Fruit fly (Drosophila melanogaster) whole organism, embryonic: ENCODE results near the gene AstA-R1.

Experiments used
- B-H2 ChIP-seq: fragments of 200-800 bp; sonication (Bioruptor generic); optimal IDR thresholded peaks from 2 replicates; lab custom pipeline; 2018; ENCODE audit warnings: missing biosample characterization, mild to moderate bottlenecking, missing genetic modification characterization
- BtbVII ChIP-seq: fragments of 200-800 bp; sonication (Bioruptor generic); optimal IDR thresholded peaks from 3 replicates; lab custom pipeline; 2017; ENCODE audit warnings: missing biosample characterization, mild to moderate bottlenecking, missing genetic modification characterization
- CG10431 ChIP-seq: fragments of 200-800 bp; sonication (Bioruptor generic); optimal IDR thresholded peaks from 3 replicates; lab custom pipeline; 2018; ENCODE audit warnings: missing biosample characterization, mild to moderate bottlenecking, missing genetic modification characterization
- CG11398 ChIP-seq: fragments of 200-800 bp; sonication (Bioruptor generic); optimal IDR thresholded peaks from 2 replicates; lab custom pipeline; 2016; ENCODE audit warnings: missing biosample characterization, missing genetic modification characterization
- CG11560 ChIP-seq: fragments of 200-800 bp; sonication (Bioruptor generic); IDR thresholded peaks from 3 replicates; pipeline ENCODE4 v1.3.6; 2022; ENCODE audit warnings: missing biosample characterization, missing genetic modification characterization
- CG11723 ChIP-seq: fragments of 200-800 bp; sonication (Bioruptor generic); optimal IDR thresholded peaks from 2 replicates; lab custom pipeline; 2017; ENCODE audit warnings: missing biosample characterization, mild to moderate bottlenecking, missing genetic modification characterization
- CG12219 ChIP-seq: fragments of 200-800 bp; sonication (Bioruptor generic); optimal IDR thresholded peaks from 3 replicates; lab custom pipeline; 2018; ENCODE audit warnings: missing biosample characterization, mild to moderate bottlenecking, missing genetic modification characterization
- CG13424 ChIP-seq: fragments of 200-800 bp; sonication (Bioruptor generic); optimal IDR thresholded peaks from 2 replicates; lab custom pipeline; 2019; ENCODE audit warnings: missing biosample characterization, mild to moderate bottlenecking, missing genetic modification characterization, moderate library complexity
- CG15011 ChIP-seq: fragments of 200-800 bp; sonication (Bioruptor generic); optimal IDR thresholded peaks from 3 replicates; lab custom pipeline; 2018; ENCODE audit warnings: missing biosample characterization, mild to moderate bottlenecking, missing genetic modification characterization
- CG15073 ChIP-seq: fragments of 200-800 bp; sonication (Bioruptor generic); optimal IDR thresholded peaks from 2 replicates; lab custom pipeline; 2016; ENCODE audit warnings: missing biosample characterization, missing genetic modification characterization
- CG16813 ChIP-seq: fragments of 200-800 bp; sonication (Bioruptor generic); IDR thresholded peaks from 3 replicates; pipeline ENCODE4 v1.3.6; 2022; ENCODE audit warnings: missing biosample characterization, missing genetic modification characterization; ENCODE audit not compliant: partially characterized antibody
- CG17612 ChIP-seq: fragments of 200-800 bp; sonication (Bioruptor generic); IDR thresholded peaks from 2 replicates; pipeline ENCODE4 v1.3.6; 2022; ENCODE audit warnings: missing biosample characterization, missing genetic modification characterization
- CG1792 ChIP-seq: fragments of 200-800 bp; sonication (Bioruptor generic); optimal IDR thresholded peaks from 2 replicates; lab custom pipeline; 2016; ENCODE audit warnings: missing biosample characterization, missing genetic modification characterization
- CG18262 ChIP-seq: fragments of 200-800 bp; optimal IDR thresholded peaks from 3 replicates; lab custom pipeline; 2019; ENCODE audit warnings: missing biosample characterization, mild to moderate bottlenecking, missing genetic modification characterization, moderate library complexity
- CG2202 ChIP-seq: fragments of 200-800 bp; sonication (Bioruptor generic); optimal IDR thresholded peaks from 2 replicates; lab custom pipeline; 2018; ENCODE audit warnings: missing biosample characterization, mild to moderate bottlenecking, missing genetic modification characterization
- CG31224 ChIP-seq: fragments of 200-800 bp; sonication (Bioruptor generic); IDR thresholded peaks from 2 replicates; pipeline ENCODE4 v1.3.6; 2022; ENCODE audit warnings: missing biosample characterization, missing genetic modification characterization
- CG31388 ChIP-seq: fragments of 200-800 bp; sonication (Bioruptor generic); optimal IDR thresholded peaks from 2 replicates; lab custom pipeline; 2016; ENCODE audit warnings: missing biosample characterization, missing genetic modification characterization
- CG32772 ChIP-seq: fragments of 200-800 bp; sonication (Bioruptor generic); IDR thresholded peaks from 2 replicates; pipeline ENCODE4 v1.3.6; 2022; ENCODE audit warnings: missing biosample characterization, missing genetic modification characterization
- CG33213 ChIP-seq: fragments of 200-800 bp; sonication (Bioruptor generic); optimal IDR thresholded peaks from 3 replicates; lab custom pipeline; 2016; ENCODE audit warnings: missing biosample characterization, missing genetic modification characterization
- CG3995 ChIP-seq: fragments of 200-800 bp; sonication (Bioruptor generic); optimal IDR thresholded peaks from 3 replicates; lab custom pipeline; 2016; ENCODE audit warnings: missing biosample characterization, missing genetic modification characterization
- CG5180 ChIP-seq: fragments of 200-800 bp; sonication (Bioruptor generic); optimal IDR thresholded peaks from 3 replicates; lab custom pipeline; 2017; ENCODE audit warnings: missing biosample characterization, missing genetic modification characterization, mild to moderate bottlenecking, moderate library complexity, missing genetic modification reagents
- CG6689 ChIP-seq: fragments of 200-800 bp; sonication (Bioruptor generic); IDR thresholded peaks from 2 replicates; pipeline ENCODE4 v1.3.6; 2022; ENCODE audit warnings: missing biosample characterization, missing genetic modification characterization
- CG9876 ChIP-seq: fragments of 200-800 bp; sonication (Bioruptor generic); optimal IDR thresholded peaks from 2 replicates; lab custom pipeline; 2016; ENCODE audit warnings: missing biosample characterization, missing genetic modification characterization
- Chrac-16 ChIP-seq: fragments of 200-800 bp; sonication (Bioruptor generic); optimal IDR thresholded peaks from 3 replicates; lab custom pipeline; 2016; ENCODE audit warnings: missing biosample characterization, missing genetic modification characterization
- CrebB ChIP-seq: fragments of 200-800 bp; sonication (Bioruptor generic); optimal IDR thresholded peaks from 3 replicates; lab custom pipeline; 2018; ENCODE audit warnings: missing biosample characterization, mild to moderate bottlenecking, missing genetic modification characterization
- Dbx ChIP-seq: fragments of 200-800 bp; sonication (Bioruptor generic); IDR thresholded peaks from 3 replicates; pipeline ENCODE4 v1.3.6; 2022; ENCODE audit warnings: missing biosample characterization, missing genetic modification characterization
- ERR ChIP-seq: fragments of 200-800 bp; sonication (Bioruptor generic); optimal IDR thresholded peaks from 2 replicates; lab custom pipeline; 2016; ENCODE audit warnings: missing biosample characterization, missing genetic modification characterization
- Hsf ChIP-seq: fragments of 200-800 bp; sonication (Bioruptor generic); optimal IDR thresholded peaks from 3 replicates; lab custom pipeline; 2016; ENCODE audit warnings: missing biosample characterization, missing genetic modification characterization
- Jarid2 ChIP-seq: fragments of 200-800 bp; sonication (Bioruptor generic); optimal IDR thresholded peaks from 3 replicates; lab custom pipeline; 2017; ENCODE audit warnings: mild to moderate bottlenecking, missing biosample characterization, missing genetic modification reagents, missing genetic modification characterization
- Scr ChIP-seq: fragments of 200-800 bp; sonication (Bioruptor generic); IDR thresholded peaks from 2 replicates; pipeline ENCODE4 v1.3.6; 2022; ENCODE audit warnings: missing biosample characterization, missing genetic modification characterization; ENCODE audit not compliant: partially characterized antibody
- Usf ChIP-seq: fragments of 200-800 bp; sonication (Bioruptor generic); optimal IDR thresholded peaks from 2 replicates; lab custom pipeline; 2017; ENCODE audit warnings: missing genotype, missing biosample characterization, missing genetic modification characterization
- bsh ChIP-seq, 2 experiments: fragments of 200-800 bp; sonication (Bioruptor generic); optimal IDR thresholded peaks; 2 replicates each; lab custom pipeline; 2017 to 2018; ENCODE audit warnings: mild to moderate bottlenecking in 2 of 2, missing biosample characterization in 2 of 2, missing genetic modification characterization in 2 of 2, moderate library complexity in 1 of 2
- caup ChIP-seq: fragments of 200-800 bp; sonication (Bioruptor generic); optimal IDR thresholded peaks from 3 replicates; lab custom pipeline; 2017; ENCODE audit warnings: missing biosample characterization, mild to moderate bottlenecking, missing genetic modification characterization, moderate library complexity; ENCODE audit not compliant: severe bottlenecking
- croc ChIP-seq: fragments of 200-800 bp; sonication (Bioruptor generic); conservative IDR thresholded peaks from 3 replicates; pipeline ENCODE4 v1.3.6; 2022; ENCODE audit warnings: missing biosample characterization, missing genetic modification characterization
- da ChIP-seq: fragments of 200-800 bp; sonication (Bioruptor generic); optimal IDR thresholded peaks from 2 replicates; lab custom pipeline; 2016; ENCODE audit warnings: missing biosample characterization, missing genetic modification characterization
- exex ChIP-seq: fragments of 200-800 bp; sonication (Bioruptor generic); optimal IDR thresholded peaks from 4 replicates; lab custom pipeline; 2018; ENCODE audit warnings: missing biosample characterization, mild to moderate bottlenecking, missing genetic modification characterization, moderate library complexity
- fd96Cb ChIP-seq: fragments of 200-800 bp; sonication (Bioruptor generic); optimal IDR thresholded peaks from 2 replicates; lab custom pipeline; 2018; ENCODE audit warnings: missing biosample characterization, mild to moderate bottlenecking, missing genetic modification characterization, moderate library complexity
- grn ChIP-seq: fragments of 200-800 bp; sonication (Bioruptor generic); optimal IDR thresholded peaks from 3 replicates; lab custom pipeline; 2017; ENCODE audit warnings: missing biosample characterization, missing genetic modification characterization
- gro ChIP-seq: fragments of 200-800 bp; sonication (Bioruptor generic); optimal IDR thresholded peaks from 2 replicates; lab custom pipeline; 2016; ENCODE audit warnings: missing biosample characterization, missing genetic modification characterization
- inv ChIP-seq: fragments of 200-800 bp; sonication (Bioruptor generic); IDR thresholded peaks from 2 replicates; pipeline ENCODE4 v1.3.6; 2022; ENCODE audit warnings: missing biosample characterization, missing genetic modification characterization; ENCODE audit not compliant: partially characterized antibody
- jing ChIP-seq: fragments of 200-800 bp; sonication (Bioruptor generic); optimal IDR thresholded peaks from 2 replicates; lab custom pipeline; 2018; ENCODE audit warnings: missing biosample characterization, mild to moderate bottlenecking, missing genetic modification characterization
- lbe ChIP-seq: fragments of 200-800 bp; sonication (Bioruptor generic); optimal IDR thresholded peaks from 2 replicates; lab custom pipeline; 2016; ENCODE audit warnings: missing biosample characterization, mild to moderate bottlenecking, missing genetic modification characterization
- lilli ChIP-seq: fragments of 200-800 bp; sonication (Bioruptor generic); optimal IDR thresholded peaks from 3 replicates; lab custom pipeline; 2016; ENCODE audit warnings: missing biosample characterization, missing genetic modification characterization
- nerfin-2 ChIP-seq: fragments of 200-800 bp; sonication (Bioruptor generic); IDR thresholded peaks from 2 replicates; pipeline ENCODE4 v1.3.6; 2022; ENCODE audit warnings: missing biosample characterization, missing genetic modification characterization; ENCODE audit not compliant: partially characterized antibody
- pan ChIP-seq, 4 experiments: fragments of >200 bp in 3 of 4; fragments of 200-800 bp in 1 of 4; sonication (Bioruptor generic) in 1 of 4; optimal IDR thresholded peaks in 3 of 4; IDR thresholded peaks in 1 of 4; 2 replicates each; pipeline versions ENCODE4 v1.3.6 to Lab custom; 2017 to 2022; ENCODE audit warnings: missing biosample characterization in 2 of 4, missing genetic modification characterization in 2 of 4, mixed read lengths in 1 of 4
- salm ChIP-seq: fragments of 200-800 bp; sonication (Bioruptor generic); optimal IDR thresholded peaks from 2 replicates; lab custom pipeline; 2018; ENCODE audit warnings: missing biosample characterization, mild to moderate bottlenecking, missing genetic modification characterization
- shn ChIP-seq: fragments of 200-800 bp; sonication (Bioruptor generic); optimal IDR thresholded peaks from 3 replicates; lab custom pipeline; 2016; ENCODE audit warnings: missing biosample characterization, missing genetic modification characterization
- stc ChIP-seq: fragments of 200-800 bp; sonication (Bioruptor generic); IDR thresholded peaks from 2 replicates; pipeline ENCODE4 v1.3.6; 2022; ENCODE audit warnings: missing biosample characterization, missing genetic modification characterization
- tap ChIP-seq: fragments of 200-800 bp; optimal IDR thresholded peaks from 3 replicates; lab custom pipeline; 2019; ENCODE audit warnings: missing biosample characterization, mild to moderate bottlenecking, missing genetic modification characterization, moderate library complexity
- toy ChIP-seq: fragments of 200-800 bp; sonication (Bioruptor generic); IDR thresholded peaks from 2 replicates; pipeline ENCODE4 v1.3.6; 2022; ENCODE audit warnings: missing biosample characterization, missing genetic modification characterization

Gene AstA-R1

dm6 chrX:3687837-3688375 lies 113.6 kb downstream of the AstA-R1 start (continued):
- TF ChIP-seq fd96Cb, result peak; percentile 74
- no peak for TF ChIP-seq grn (GFP tag; lab: Kevin White, UChicago)
- TF ChIP-seq Usf (GFP tag; lab: Kevin White, UChicago), result no peak
- TF ChIP-seq CG12219, result peak; percentile 70
- no peak for TF ChIP-seq CG11723
- TF ChIP-seq CrebB (tag; lab: Kevin White, UChicago), result peak; percentile 31
- no peak for TF ChIP-seq CG15011 (GFP tag; lab: Kevin White, UChicago)
- peak; percentile 55 for TF ChIP-seq salm (tag; lab: Kevin White, UChicago)
- TF ChIP-seq CG5180 (GFP tag; lab: Kevin White, UChicago), result no peak
- TF ChIP-seq CG31388 (GFP tag; lab: Kevin White, UChicago), result no peak
- TF ChIP-seq toy, result no peak
- no peak for TF ChIP-seq CG31224 (GFP tag; lab: Robert Waterston, UW)
- peak; percentile 37; the same call in 1 of the 2 replicates for TF ChIP-seq CG32772 (GFP tag; lab: Robert Waterston, UW)
- peak; percentile 54 for TF ChIP-seq lilli (GFP tag; lab: Kevin White, UChicago)
- no peak for TF ChIP-seq pan (optimal IDR thresholded peaks at IDR 0.05; lab: Kevin White, UChicago)
- peak in 1 of 2 experiments; percentile 70 for TF ChIP-seq pan (GFP tag; optimal IDR thresholded peaks at IDR 0.05 in 1 of 2, IDR thresholded peaks at IDR 0.05 in 1 of 2)
- TF ChIP-seq CG3995 (GFP tag; lab: Kevin White, UChicago), result no peak
- no peak for TF ChIP-seq CG11560 (tag; lab: Robert Waterston, UW)
- TF ChIP-seq bsh (GFP tag; optimal IDR thresholded peaks at IDR 0.05; lab: Kevin White, UChicago), result peak; percentile 39 to 79
- TF ChIP-seq exex, result no peak
- no peak for TF ChIP-seq nerfin-2 (GFP tag; lab: Robert Waterston, UW)
- no peak for TF ChIP-seq Dbx
- peak; percentile 39 for TF ChIP-seq CG33213 (GFP tag; lab: Kevin White, UChicago)
- no peak for TF ChIP-seq gro (GFP tag; lab: Kevin White, UChicago)
- TF ChIP-seq shn, result peak; percentile 47
- TF ChIP-seq inv (GFP tag; lab: Robert Waterston, UW), result no peak
- peak; percentile 50 for TF ChIP-seq CG13424
- peak; percentile 61 for TF ChIP-seq CG6689 (GFP tag; lab: Robert Waterston, UW)
- TF ChIP-seq Hsf (GFP tag; lab: Kevin White, UChicago), result peak; percentile 47
- peak; percentile 14 for TF ChIP-seq Jarid2
- TF ChIP-seq caup (GFP tag; lab: Kevin White, UChicago), result no peak
- no peak for TF ChIP-seq CG16813 (GFP tag; lab: Robert Waterston, UW)
- no peak for TF ChIP-seq da (GFP tag; lab: Kevin White, UChicago)
- TF ChIP-seq B-H2 (GFP tag; lab: Kevin White, UChicago), result no peak
- TF ChIP-seq ERR (GFP tag; lab: Kevin White, UChicago), result peak; percentile 6
- TF ChIP-seq CG1792 (GFP tag; lab: Kevin White, UChicago), result no peak
- peak; percentile 29 for TF ChIP-seq Chrac-16 (GFP tag; lab: Kevin White, UChicago)
- TF ChIP-seq jing, result peak; percentile 26
- TF ChIP-seq CG17612 (GFP tag; lab: Robert Waterston, UW), result no peak
- TF ChIP-seq CG9876 (GFP tag; lab: Kevin White, UChicago), result peak; percentile 45
- peak; percentile 14 for TF ChIP-seq tap (tag; lab: Kevin White, UChicago)
- TF ChIP-seq croc (GFP tag; lab: Robert Waterston, UW), result no peak
- no peak for TF ChIP-seq lbe
- peak; percentile 77 for TF ChIP-seq stc (GFP tag; lab: Robert Waterston, UW)
- TF ChIP-seq CG18262 (tag; lab: Kevin White, UChicago), result peak; percentile 78
- peak; percentile 47 for TF ChIP-seq CG11398 (GFP tag; lab: Kevin White, UChicago)
- TF ChIP-seq CG2202 (tag; lab: Kevin White, UChicago), result peak; percentile 36
- TF ChIP-seq CG10431 (GFP tag; lab: Kevin White, UChicago), result no peak
- TF ChIP-seq CG15073 (GFP tag; lab: Kevin White, UChicago), result no peak
- no peak for TF ChIP-seq Scr
- peak; percentile 33 for TF ChIP-seq BtbVII (GFP tag; lab: Kevin White, UChicago)
